Worm (Caenorhabditis elegans) whole organism, L2 larva: ENCODE results near the gene C38D9.2.

Source experiments
- C34F6.9 ChIP-seq: fragments of 150-350 bp; optimal IDR thresholded peaks from 2 replicates; lab custom pipeline; 2014; ENCODE audit warnings: missing biosample characterization, missing genetic modification characterization
- F13H6.1 ChIP-seq: sonication (generic microtip); optimal IDR thresholded peaks from 2 replicates; lab custom pipeline; 2016; ENCODE audit warnings: missing genetic modification characterization, missing compliant biosample characterization
- Y55F3AM.14 ChIP-seq: fragments of 200-800 bp; sonication (Bioruptor generic); optimal IDR thresholded peaks from 2 replicates; lab custom pipeline; 2018; ENCODE audit warnings: mild to moderate bottlenecking, missing genetic modification characterization, missing compliant biosample characterization
- alr-1 ChIP-seq: fragments of 150-350 bp; optimal IDR thresholded peaks from 2 replicates; lab custom pipeline; 2014; ENCODE audit warnings: missing biosample characterization, missing genetic modification characterization
- blmp-1 ChIP-seq: sonication (generic microtip); optimal IDR thresholded peaks from 2 replicates; lab custom pipeline; 2017; ENCODE audit warnings: missing genetic modification characterization, mild to moderate bottlenecking, missing compliant biosample characterization, antibody characterized with exemption, moderate library complexity; ENCODE audit not compliant: insufficient read depth
- ceh-82 ChIP-seq: fragments of 150-350 bp; optimal IDR thresholded peaks from 2 replicates; lab custom pipeline; 2014; ENCODE audit warnings: missing biosample characterization, missing genetic modification characterization
- crh-2 ChIP-seq: sonication (generic microtip); optimal IDR thresholded peaks from 2 replicates; lab custom pipeline; 2017; ENCODE audit warnings: missing biosample characterization, missing genetic modification characterization
- dmd-4 ChIP-seq: sonication (generic microtip); optimal IDR thresholded peaks from 2 replicates; lab custom pipeline; 2017; ENCODE audit warnings: missing biosample characterization, missing genetic modification characterization
- egl-27 ChIP-seq: sonication (generic microtip); optimal IDR thresholded peaks from 3 replicates; lab custom pipeline; 2017; ENCODE audit warnings: missing biosample characterization, missing genetic modification reagents, missing genetic modification characterization
- elt-1 ChIP-seq: fragments of 150-350 bp; optimal IDR thresholded peaks from 2 replicates; lab custom pipeline; 2014; ENCODE audit warnings: missing biosample characterization, missing genetic modification characterization
- elt-3 ChIP-seq: sonication (generic microtip); optimal IDR thresholded peaks from 2 replicates; lab custom pipeline; 2017; ENCODE audit warnings: missing biosample characterization, missing genetic modification characterization
- gmeb-1 ChIP-seq: fragments of 150-350 bp; optimal IDR thresholded peaks from 2 replicates; lab custom pipeline; 2014; ENCODE audit warnings: missing biosample characterization, missing genetic modification characterization
- lin-11 ChIP-seq: fragments of 150-350 bp; sonication (generic microtip); optimal IDR thresholded peaks from 2 replicates; lab custom pipeline; 2014; ENCODE audit warnings: missing biosample characterization, missing genetic modification characterization, inconsistent platforms, mixed read lengths
- lin-13 ChIP-seq: fragments of 150-350 bp; optimal IDR thresholded peaks from 2 replicates; lab custom pipeline; 2014; ENCODE audit warnings: missing biosample characterization, missing genetic modification reagents, missing genetic modification characterization
- lin-39 ChIP-seq: fragments of 150-350 bp; optimal IDR thresholded peaks from 2 replicates; lab custom pipeline; 2014; ENCODE audit warnings: missing biosample characterization, missing genetic modification reagents, missing genetic modification characterization
- lsy-2 ChIP-seq, 2 experiments: fragments of 150-350 bp in 1 of 2; sonication (generic microtip) in 1 of 2; optimal IDR thresholded peaks; 2 replicates each; lab custom pipeline; 2014 to 2017; ENCODE audit warnings: missing biosample characterization in 2 of 2, missing genetic modification characterization in 2 of 2
- mab-5 ChIP-seq: fragments of 150-350 bp; optimal IDR thresholded peaks from 2 replicates; lab custom pipeline; 2014; ENCODE audit warnings: missing biosample characterization, missing genetic modification characterization
- mbf-1 ChIP-seq: sonication (generic microtip); optimal IDR thresholded peaks from 2 replicates; lab custom pipeline; 2017; ENCODE audit warnings: missing biosample characterization, missing genetic modification characterization
- mdl-1 ChIP-seq, 2 experiments: fragments of 150-350 bp in 1 of 2; sonication (generic microtip) in 1 of 2; optimal IDR thresholded peaks; 2 replicates each; lab custom pipeline; 2017; ENCODE audit warnings: missing biosample characterization in 2 of 2, missing genetic modification characterization in 2 of 2
- nhr-10 ChIP-seq: sonication (generic microtip); optimal IDR thresholded peaks from 2 replicates; lab custom pipeline; 2017; ENCODE audit warnings: missing biosample characterization, missing genetic modification characterization
- nhr-129 ChIP-seq: fragments of 150-350 bp; optimal IDR thresholded peaks from 2 replicates; lab custom pipeline; 2014; ENCODE audit warnings: missing biosample characterization, missing genetic modification characterization
- nhr-21 ChIP-seq: fragments of 150-350 bp; optimal IDR thresholded peaks from 2 replicates; lab custom pipeline; 2014; ENCODE audit warnings: missing biosample characterization, missing genetic modification characterization
- nhr-23 ChIP-seq: fragments of 150-350 bp; optimal IDR thresholded peaks from 2 replicates; lab custom pipeline; 2014; ENCODE audit warnings: missing biosample characterization, missing genetic modification reagents, missing genetic modification characterization
- nhr-237 ChIP-seq: fragments of 150-350 bp; optimal IDR thresholded peaks from 2 replicates; lab custom pipeline; 2014; ENCODE audit warnings: missing biosample characterization, missing genetic modification characterization
- nhr-25 ChIP-seq: fragments of 150-350 bp; sonication (generic microtip); optimal IDR thresholded peaks from 3 replicates; lab custom pipeline; 2014; ENCODE audit warnings: missing biosample characterization, missing genetic modification characterization
- peb-1 ChIP-seq: fragments of 150-350 bp; optimal IDR thresholded peaks from 2 replicates; lab custom pipeline; 2014; ENCODE audit warnings: missing biosample characterization, missing genetic modification characterization
- sem-4 ChIP-seq: fragments of 150-350 bp; optimal IDR thresholded peaks from 2 replicates; lab custom pipeline; 2014; ENCODE audit warnings: missing biosample characterization, missing genetic modification reagents, missing genetic modification characterization
- skn-1 ChIP-seq: sonication (generic microtip); optimal IDR thresholded peaks from 2 replicates; lab custom pipeline; 2017; ENCODE audit warnings: missing biosample characterization, missing genetic modification characterization
- sma-3 ChIP-seq: sonication (generic microtip); optimal IDR thresholded peaks from 2 replicates; lab custom pipeline; 2016; ENCODE audit warnings: missing genetic modification reagents, missing genetic modification characterization, missing compliant biosample characterization
- sma-9 ChIP-seq, 2 experiments: fragments of 150-350 bp in 1 of 2; sonication (generic microtip) in 1 of 2; optimal IDR thresholded peaks; 2 replicates each; lab custom pipeline; 2014 to 2016; ENCODE audit warnings: missing genetic modification characterization in 2 of 2, mild to moderate bottlenecking in 1 of 2, missing biosample characterization in 1 of 2, missing compliant biosample characterization in 1 of 2, missing genetic modification reagents in 1 of 2, moderate library complexity in 1 of 2
- snpc-4 ChIP-seq: fragments of 150-350 bp; optimal IDR thresholded peaks from 2 replicates; lab custom pipeline; 2014; ENCODE audit warnings: missing biosample characterization, missing genetic modification characterization
- unc-39 ChIP-seq: fragments of 150-350 bp; optimal IDR thresholded peaks from 2 replicates; lab custom pipeline; 2014; ENCODE audit warnings: missing biosample characterization, missing genetic modification characterization
- unc-55 ChIP-seq: fragments of 150-350 bp; sonication (generic microtip); optimal IDR thresholded peaks from 3 replicates; lab custom pipeline; 2014; ENCODE audit warnings: missing biosample characterization, missing genetic modification reagents, missing genetic modification characterization
- zag-1 ChIP-seq: fragments of 150-350 bp; optimal IDR thresholded peaks from 2 replicates; lab custom pipeline; 2014; ENCODE audit warnings: missing biosample characterization, missing genetic modification characterization
- ztf-1 ChIP-seq: fragments of 200-800 bp; sonication (Bioruptor generic); conservative IDR thresholded peaks from 2 replicates; pipeline ENCODE4 v1.3.6; 2022; ENCODE audit warnings: missing genetic modification characterization, missing compliant biosample characterization
- ztf-11 ChIP-seq: sonication (generic microtip); optimal IDR thresholded peaks from 2 replicates; lab custom pipeline; 2017; ENCODE audit warnings: missing biosample characterization, missing genetic modification characterization
- ztf-4 ChIP-seq: fragments of 150-350 bp; optimal IDR thresholded peaks from 2 replicates; lab custom pipeline; 2014; ENCODE audit warnings: missing biosample characterization, missing genetic modification characterization

Gene C38D9.2

DNA sequence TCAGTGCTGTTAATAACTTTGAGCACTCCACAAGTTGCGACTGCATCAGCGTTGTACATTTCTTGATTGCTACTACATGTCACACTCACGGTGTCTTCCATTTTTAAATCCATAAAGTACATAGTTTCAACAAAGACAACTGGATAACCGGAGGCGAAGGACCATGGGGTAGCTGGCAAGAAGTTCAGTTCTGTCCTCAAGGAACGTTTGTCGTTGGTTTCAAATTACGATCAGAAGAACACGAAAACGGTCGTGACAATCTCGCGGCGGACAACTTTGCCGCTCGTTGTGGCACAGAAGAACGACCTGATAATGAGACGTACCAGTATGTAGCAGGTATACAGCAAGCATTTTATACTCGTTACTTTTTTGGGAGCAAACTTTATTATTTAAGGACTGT, 34.3 kb upstream of the C38D9.2 start, which contains the start of gene C18D4.3:
Gene C18D4.3, minus strand, starts transcription at position 101 of the 400 bp plus-strand sequence.
- no peak for TF ChIP-seq snpc-4 (tag; lab: Kevin White, UChicago)
- no peak for TF ChIP-seq nhr-21 (tag; lab: Kevin White, UChicago)
- TF ChIP-seq Y55F3AM.14 (GFP tag; lab: Kevin White, UChicago): no peak
- no peak for TF ChIP-seq ztf-11
- TF ChIP-seq mab-5 (tag; lab: Kevin White, UChicago): no peak
- TF ChIP-seq zag-1 (tag; lab: Kevin White, UChicago): no peak
- no peak for TF ChIP-seq lin-39
- TF ChIP-seq unc-39 (tag; lab: Kevin White, UChicago): no peak
- TF ChIP-seq peb-1: no peak
- TF ChIP-seq nhr-23 (tag; lab: Kevin White, UChicago): no peak
- TF ChIP-seq sma-3 (GFP tag; lab: Kevin White, UChicago): no peak
- no peak for TF ChIP-seq alr-1 (tag; lab: Kevin White, UChicago)

DNA sequence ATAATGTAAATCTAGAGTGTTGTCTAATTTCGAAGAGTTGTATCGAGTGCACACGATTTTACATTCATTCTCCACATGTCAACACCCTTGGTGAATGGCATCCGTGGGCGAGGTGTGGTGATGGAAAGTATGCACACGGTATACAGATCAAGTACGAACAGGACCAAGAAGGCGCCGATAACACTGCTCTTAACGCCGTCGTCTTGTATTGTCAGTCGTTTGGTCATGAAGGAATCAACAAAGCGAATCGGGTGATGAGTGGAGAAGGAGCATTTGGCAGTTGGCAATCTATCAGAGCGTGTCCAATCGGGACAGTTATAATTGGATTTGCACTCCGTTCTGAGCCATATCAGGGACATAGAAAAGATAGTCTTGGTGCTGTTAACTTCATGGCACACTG, 33.8 kb upstream of the C38D9.2 start:
- TF ChIP-seq sem-4 (tag; lab: Kevin White, UChicago) (no peak), snpc-4 (tag; lab: Kevin White, UChicago) (no peak), mdl-1 (tag; optimal IDR thresholded peaks at IDR 0.05; lab: Kevin White, UChicago) (no peak), ceh-82 (tag; lab: Kevin White, UChicago) (no peak), lin-39 (no peak), C34F6.9 (no peak), sma-9 (GFP tag; optimal IDR thresholded peaks at IDR 0.05; lab: Kevin White, UChicago) (no peak), sma-9 (tag; optimal IDR thresholded peaks at IDR 0.05; lab: Kevin White, UChicago) (no peak), F13H6.1 (tag; lab: Kevin White, UChicago) (no peak), elt-3 (tag; lab: Kevin White, UChicago) (no peak), dmd-4 (no peak), ztf-4 (tag; lab: Kevin White, UChicago) (no peak), sma-3 (GFP tag; lab: Kevin White, UChicago) (no peak)

DNA sequence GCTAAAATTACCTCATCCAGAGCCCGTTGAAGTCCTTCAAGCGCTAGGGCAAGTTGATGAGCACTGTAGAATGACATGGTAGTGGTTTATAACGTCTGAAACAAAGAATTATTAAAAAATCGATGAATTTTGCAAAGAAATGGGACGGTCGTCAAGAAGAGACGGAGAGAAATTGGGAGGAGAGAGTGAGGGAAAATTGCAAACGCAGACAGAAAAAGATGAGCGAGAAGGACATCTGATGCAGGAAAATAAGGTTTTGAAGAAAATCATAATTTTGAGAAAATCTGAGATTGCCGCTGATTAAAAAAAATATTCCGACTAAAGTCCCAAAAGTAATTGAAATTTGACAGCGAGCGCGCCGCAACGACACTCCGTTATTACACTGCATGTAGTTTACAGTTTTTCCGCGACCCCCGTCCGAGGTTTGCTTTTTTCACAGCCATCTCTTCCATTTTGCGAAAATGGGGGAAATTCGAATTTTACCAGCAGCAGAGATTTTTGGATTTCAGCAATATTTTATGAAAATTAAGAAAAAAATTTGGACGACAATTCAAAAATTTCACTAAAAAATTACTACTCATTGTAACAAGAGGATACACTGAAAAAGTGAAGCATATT, 28.6 kb upstream of the C38D9.2 start, which contains the start of gene C18D4.6:
Gene C18D4.6, minus strand, starts transcription at position 97 of the 618 bp plus-strand sequence.
- TF ChIP-seq lin-11 (tag; lab: Kevin White, UChicago) (no peak), gmeb-1 (tag; lab: Kevin White, UChicago) (peak; percentile 43), nhr-129 (peak; percentile 12), unc-55 (peak; percentile 62), nhr-23 (tag; lab: Kevin White, UChicago) (no peak), mdl-1 (tag; optimal IDR thresholded peaks at IDR 0.05; lab: Kevin White, UChicago) (no peak)

DNA sequence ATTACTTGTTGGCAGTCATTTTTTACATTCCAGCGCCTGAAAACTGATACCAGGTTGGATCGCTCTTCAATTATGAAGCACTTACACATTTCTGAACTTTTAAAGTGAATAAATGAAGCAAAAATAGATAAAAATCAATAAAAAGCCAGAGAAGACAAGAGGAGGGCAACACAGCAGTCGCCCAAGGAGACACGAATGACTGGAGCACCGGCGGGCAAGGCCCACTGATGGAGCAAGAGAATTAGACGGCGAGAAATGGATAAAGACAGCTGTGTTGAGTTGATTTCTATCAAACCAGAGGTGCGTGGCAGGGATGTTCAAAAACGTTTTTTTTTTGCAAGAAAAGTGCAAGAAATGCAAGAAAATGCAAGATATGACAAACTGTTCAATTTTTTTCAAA, 27.7 kb upstream of the C38D9.2 start:
- TF ChIP-seq peb-1 (no peak), sma-3 (GFP tag; lab: Kevin White, UChicago) (no peak), lin-13 (GFP tag; lab: Kevin White, UChicago) (no peak), nhr-10 (tag; lab: Kevin White, UChicago) (no peak), egl-27 (tag; lab: Kevin White, UChicago) (no peak), blmp-1 (tag; lab: Kevin White, UChicago) (no peak), ztf-1 (GFP tag; lab: Robert Waterston, UW) (no peak), ceh-82 (tag; lab: Kevin White, UChicago) (no peak), crh-2 (tag; lab: Kevin White, UChicago) (no peak)

DNA sequence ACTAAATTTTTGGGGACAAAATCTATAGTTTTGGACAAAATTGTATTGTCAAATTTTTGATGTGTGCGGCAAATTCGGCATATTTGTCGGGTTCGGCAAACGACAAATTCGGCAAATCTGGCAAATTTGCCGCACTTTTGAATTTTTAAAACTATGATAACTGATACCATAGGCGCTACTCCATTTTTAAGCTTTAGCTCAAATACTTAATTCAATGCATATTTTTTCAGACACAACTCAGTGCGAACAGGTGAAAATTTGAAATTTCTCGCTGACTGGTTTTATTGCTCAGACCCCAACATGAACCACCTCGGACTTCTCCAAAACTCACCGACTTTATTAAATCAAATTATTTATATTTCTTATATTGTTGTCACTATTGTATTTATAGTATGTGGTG, 26.7 kb upstream of the C38D9.2 start, which contains the start of gene srz-25:
Gene srz-25, plus strand, starts transcription at position 301 of the 400 bp plus-strand sequence.
- TF ChIP-seq nhr-25: no peak
- TF ChIP-seq crh-2 (tag; lab: Kevin White, UChicago): no peak
- TF ChIP-seq nhr-21 (tag; lab: Kevin White, UChicago): no peak
- no peak for TF ChIP-seq alr-1 (tag; lab: Kevin White, UChicago)
- TF ChIP-seq ztf-1 (GFP tag; lab: Robert Waterston, UW): no peak
- TF ChIP-seq peb-1: no peak
- no peak for TF ChIP-seq lin-39
- TF ChIP-seq elt-1 (tag; lab: Kevin White, UChicago): no peak
- TF ChIP-seq mbf-1 (tag; lab: Kevin White, UChicago): no peak
- no peak for TF ChIP-seq skn-1 (tag; lab: Kevin White, UChicago)
- no peak for TF ChIP-seq dmd-4
- TF ChIP-seq sem-4 (tag; lab: Kevin White, UChicago): no peak
- no peak for TF ChIP-seq ztf-11
- no peak for TF ChIP-seq lsy-2 (tag; optimal IDR thresholded peaks at IDR 0.05; lab: Kevin White, UChicago)
- no peak for TF ChIP-seq nhr-237 (tag; lab: Kevin White, UChicago)
- TF ChIP-seq elt-3 (tag; lab: Kevin White, UChicago): no peak
